Worm (Caenorhabditis elegans) whole organism, L4/young adult: ENCODE results near the gene plk-1.

Experiments
- W03F9.2 ChIP-seq: fragments of 150-350 bp; optimal IDR thresholded peaks from 2 replicates; lab custom pipeline; 2014; ENCODE audit warnings: missing biosample characterization, missing genetic modification characterization
- him-1 ChIP-seq: sonication (generic microtip); optimal IDR thresholded peaks from 2 replicates; lab custom pipeline; 2016; ENCODE audit warnings: missing genotype, missing genetic modification reagents, missing genetic modification characterization, missing compliant biosample characterization

DNA sequence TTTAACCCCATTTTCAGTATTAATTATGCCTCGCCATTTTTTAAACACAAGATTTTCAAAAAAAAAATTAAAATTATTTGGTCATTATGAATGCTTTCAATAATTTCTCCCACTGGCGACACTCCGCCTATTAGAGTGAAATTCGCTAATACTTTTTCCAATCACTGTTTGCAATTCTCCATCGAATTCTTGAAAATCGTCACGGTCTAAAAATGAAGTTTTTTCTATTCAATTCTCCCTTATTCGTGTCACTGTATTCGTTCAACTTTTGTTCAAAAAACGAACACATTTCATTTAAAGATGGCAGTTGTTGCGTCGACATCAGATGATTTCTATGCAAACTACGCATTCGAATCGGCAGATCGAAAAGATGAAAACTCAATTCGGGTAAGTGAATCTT lies 7.3 kb downstream of the plk-1 start, which contains the start of gene C14B9.3:
- TF ChIP-seq W03F9.2: no peak
- no peak for TF ChIP-seq him-1 (tag; lab: Kevin White, UChicago)
